Worm (Caenorhabditis elegans) whole organism, L1 larva: ENCODE results near the gene suca-1.

Experiments used
- C04F5.9 ChIP-seq: sonication (generic microtip); optimal IDR thresholded peaks from 2 replicates; lab custom pipeline; 2016; ENCODE audit warnings: missing genetic modification characterization, missing compliant biosample characterization
- C16A3.4 ChIP-seq: fragments of 150-350 bp; optimal IDR thresholded peaks from 2 replicates; lab custom pipeline; 2014; ENCODE audit warnings: missing biosample characterization, missing genetic modification characterization
- C34B4.2 ChIP-seq: sonication (generic microtip); optimal IDR thresholded peaks from 2 replicates; lab custom pipeline; 2017; ENCODE audit warnings: mild to moderate bottlenecking, missing genetic modification characterization, missing compliant biosample characterization
- F16B12.6 ChIP-seq: fragments of 150-350 bp; optimal IDR thresholded peaks from 2 replicates; lab custom pipeline; 2014; ENCODE audit warnings: missing biosample characterization, missing genetic modification characterization
- Y116A8C.19 ChIP-seq: sonication (generic microtip); optimal IDR thresholded peaks from 2 replicates; lab custom pipeline; 2016; ENCODE audit warnings: missing compliant biosample characterization, missing genetic modification characterization, borderline replicate concordance
- aly-2 ChIP-seq: fragments of 150-350 bp; optimal IDR thresholded peaks from 2 replicates; lab custom pipeline; 2014; ENCODE audit warnings: missing biosample characterization, missing genetic modification characterization
- ama-1 ChIP-seq: fragments of 150-350 bp; optimal IDR thresholded peaks from 2 replicates; lab custom pipeline; 2014
- blmp-1 ChIP-seq: fragments of 150-350 bp; optimal IDR thresholded peaks from 2 replicates; lab custom pipeline; 2014; ENCODE audit warnings: missing biosample characterization, missing genetic modification characterization
- ceh-8 ChIP-seq: fragments of 200-800 bp; sonication (Bioruptor generic); optimal IDR thresholded peaks from 2 replicates; lab custom pipeline; 2018; ENCODE audit warnings: mild to moderate bottlenecking, missing genetic modification characterization, moderate library complexity, missing compliant biosample characterization
- ceh-82 ChIP-seq, 3 experiments: fragments of 150-350 bp in 1 of 3; sonication (generic microtip) in 2 of 3; optimal IDR thresholded peaks; 2 replicates each; lab custom pipeline; 2014 to 2017; ENCODE audit warnings: missing biosample characterization in 3 of 3, missing genetic modification characterization in 3 of 3
- ceh-88 ChIP-seq: fragments of 200-800 bp; sonication (Bioruptor generic); IDR thresholded peaks from 2 replicates; pipeline ENCODE4 v1.3.6; 2022; ENCODE audit warnings: missing genetic modification characterization, missing compliant biosample characterization
- ces-1 ChIP-seq: fragments of 150-350 bp; optimal IDR thresholded peaks from 2 replicates; lab custom pipeline; 2014; ENCODE audit warnings: missing biosample characterization, missing genetic modification reagents, missing genetic modification characterization
- dsc-1 ChIP-seq: sonication (generic microtip); optimal IDR thresholded peaks from 2 replicates; lab custom pipeline; 2016; ENCODE audit warnings: mild to moderate bottlenecking, missing genetic modification characterization, missing compliant biosample characterization
- efl-1 ChIP-seq, 4 experiments: fragments of 150-350 bp; optimal IDR thresholded peaks in 3 of 4; peaks in 1 of 4; 1 replicate in 1 of 4; 2 replicates in 3 of 4; lab custom pipeline; 2014; ENCODE audit warnings: missing biosample characterization in 2 of 4, missing genetic modification characterization in 2 of 4, missing genetic modification reagents in 2 of 4
- efl-3 ChIP-seq: fragments of 200-800 bp; sonication (Bioruptor generic); optimal IDR thresholded peaks from 2 replicates; lab custom pipeline; 2018; ENCODE audit warnings: mild to moderate bottlenecking, missing genetic modification characterization, missing compliant biosample characterization
- elt-2 ChIP-seq: sonication (generic microtip); optimal IDR thresholded peaks from 2 replicates; lab custom pipeline; 2016; ENCODE audit warnings: missing genetic modification characterization, mild to moderate bottlenecking, inconsistent platforms, missing compliant biosample characterization, missing genetic modification reagents
- ets-5 ChIP-seq: fragments of 200-800 bp; sonication (Bioruptor generic); IDR thresholded peaks from 2 replicates; pipeline ENCODE4 v1.3.6; 2022; ENCODE audit warnings: missing genetic modification characterization, missing compliant biosample characterization
- fkh-8 ChIP-seq: sonication (generic microtip); optimal IDR thresholded peaks from 2 replicates; lab custom pipeline; 2016; ENCODE audit warnings: mild to moderate bottlenecking, missing genetic modification characterization, missing compliant biosample characterization
- fos-1 ChIP-seq: fragments of 150-350 bp; optimal IDR thresholded peaks from 2 replicates; lab custom pipeline; 2014; ENCODE audit warnings: missing biosample characterization, missing genetic modification characterization
- grh-1 ChIP-seq: fragments of 200-800 bp; sonication (Bioruptor generic); IDR thresholded peaks from 2 replicates; pipeline ENCODE4 v1.3.6; 2022; ENCODE audit warnings: missing genetic modification reagents, missing genetic modification characterization, missing compliant biosample characterization
- hlh-4 ChIP-seq: sonication (generic microtip); optimal IDR thresholded peaks from 2 replicates; lab custom pipeline; 2016; ENCODE audit warnings: mild to moderate bottlenecking, missing genetic modification characterization, missing compliant biosample characterization
- hpl-2 ChIP-seq: fragments of 150-350 bp; optimal IDR thresholded peaks from 2 replicates; lab custom pipeline; 2014; ENCODE audit warnings: missing biosample characterization, missing genetic modification reagents, missing genetic modification characterization
- lin-14 ChIP-seq: fragments of 200-800 bp; sonication (Bioruptor generic); optimal IDR thresholded peaks from 2 replicates; lab custom pipeline; 2018; ENCODE audit warnings: mild to moderate bottlenecking, missing genetic modification characterization, moderate library complexity, missing compliant biosample characterization
- lin-15B ChIP-seq: fragments of 150-350 bp; sonication (generic microtip); optimal IDR thresholded peaks from 3 replicates; lab custom pipeline; 2014; ENCODE audit warnings: missing biosample characterization, missing genetic modification characterization
- lin-35 ChIP-seq, 2 experiments: fragments of 150-350 bp; optimal IDR thresholded peaks; 2 replicates each; lab custom pipeline; 2014; ENCODE audit warnings: missing biosample characterization in 2 of 2, missing genetic modification characterization in 2 of 2, missing genetic modification reagents in 2 of 2
- mab-9 ChIP-seq: fragments of 200-800 bp; sonication (Bioruptor generic); IDR thresholded peaks from 2 replicates; pipeline ENCODE4 v1.3.6; 2022; ENCODE audit warnings: missing genetic modification reagents, missing genetic modification characterization, missing compliant biosample characterization
- mdl-1 ChIP-seq, 2 experiments: fragments of 150-350 bp; optimal IDR thresholded peaks; 2 replicates each; lab custom pipeline; 2014 to 2017; ENCODE audit warnings: missing biosample characterization in 2 of 2, missing genetic modification characterization in 2 of 2, inconsistent platforms in 1 of 2
- nhr-11 ChIP-seq: fragments of 150-350 bp; optimal IDR thresholded peaks from 2 replicates; lab custom pipeline; 2014; ENCODE audit warnings: missing biosample characterization, missing genetic modification characterization
- nhr-20 ChIP-seq: sonication (generic microtip); optimal IDR thresholded peaks from 2 replicates; lab custom pipeline; 2016; ENCODE audit warnings: mild to moderate bottlenecking, missing genetic modification characterization, missing compliant biosample characterization
- nhr-28 ChIP-seq: fragments of 150-350 bp; optimal IDR thresholded peaks from 2 replicates; lab custom pipeline; 2014; ENCODE audit warnings: missing biosample characterization, missing genetic modification characterization
- nhr-71 ChIP-seq: sonication (generic microtip); optimal IDR thresholded peaks from 2 replicates; lab custom pipeline; 2016; ENCODE audit warnings: mild to moderate bottlenecking, missing genetic modification characterization, moderate library complexity, missing compliant biosample characterization
- nhr-85 ChIP-seq: sonication (generic microtip); peaks from one replicate; lab custom pipeline; 2016; ENCODE audit warnings: missing genetic modification characterization, inconsistent platforms, missing compliant biosample characterization
- nhr-90 ChIP-seq: sonication (generic microtip); optimal IDR thresholded peaks from 2 replicates; lab custom pipeline; 2016; ENCODE audit warnings: mild to moderate bottlenecking, missing genetic modification characterization, missing compliant biosample characterization; ENCODE audit not compliant: poor library complexity
- pqm-1 ChIP-seq: sonication (generic microtip); optimal IDR thresholded peaks from 3 replicates; lab custom pipeline; 2017; ENCODE audit warnings: missing biosample characterization, missing genetic modification characterization
- rnt-1 ChIP-seq: sonication (generic microtip); optimal IDR thresholded peaks from 2 replicates; lab custom pipeline; 2016; ENCODE audit warnings: mild to moderate bottlenecking, missing genetic modification characterization, moderate library complexity, missing compliant biosample characterization
- sox-4 ChIP-seq: sonication (generic microtip); optimal IDR thresholded peaks from 2 replicates; lab custom pipeline; 2016; ENCODE audit warnings: missing genetic modification characterization, missing compliant biosample characterization
- tlp-1 ChIP-seq: fragments of 150-350 bp; optimal IDR thresholded peaks from 2 replicates; lab custom pipeline; 2014; ENCODE audit warnings: missing biosample characterization, missing genetic modification characterization
- unc-130 ChIP-seq: fragments of 150-350 bp; optimal IDR thresholded peaks from 2 replicates; lab custom pipeline; 2017; ENCODE audit warnings: missing biosample characterization, missing genetic modification characterization, inconsistent platforms
- unc-30 ChIP-seq: sonication (generic microtip); optimal IDR thresholded peaks from 2 replicates; lab custom pipeline; 2017; ENCODE audit warnings: missing biosample characterization, missing genetic modification characterization
- unc-62 ChIP-seq: fragments of 150-350 bp; optimal IDR thresholded peaks from 2 replicates; lab custom pipeline; 2014; ENCODE audit warnings: missing biosample characterization, missing genetic modification reagents, missing genetic modification characterization
- xbp-1 ChIP-seq: sonication (generic microtip); optimal IDR thresholded peaks from 2 replicates; lab custom pipeline; 2016; ENCODE audit warnings: missing genetic modification characterization, missing compliant biosample characterization
- zag-1 ChIP-seq: fragments of 150-350 bp; optimal IDR thresholded peaks from 2 replicates; lab custom pipeline; 2014; ENCODE audit warnings: missing biosample characterization, missing genetic modification characterization
- ztf-4 ChIP-seq: fragments of 150-350 bp; optimal IDR thresholded peaks from 2 replicates; lab custom pipeline; 2014; ENCODE audit warnings: missing biosample characterization, missing genetic modification characterization

suca-1 gene

DNA sequence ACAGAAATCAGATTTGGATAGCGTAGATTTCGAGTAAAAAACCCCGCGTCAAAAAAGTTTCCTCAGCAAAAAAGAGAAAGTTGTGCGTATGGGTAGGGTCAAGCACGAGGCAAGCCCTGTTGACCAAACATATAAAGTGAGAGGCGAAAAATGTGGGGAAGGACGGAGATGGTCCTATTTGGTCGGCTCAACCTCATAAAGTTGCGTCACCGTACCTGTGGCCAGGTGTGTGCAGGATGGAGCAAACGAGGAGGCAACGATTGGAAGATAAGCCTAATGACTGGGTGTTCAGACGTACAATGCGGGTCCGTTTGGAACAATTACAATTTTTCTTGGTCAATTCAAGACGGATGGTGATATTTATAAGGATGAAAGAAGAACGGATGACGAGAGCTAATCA lies 27.2 kb upstream of the suca-1 start:
- no peak for TF ChIP-seq ztf-4 (tag; lab: Kevin White, UChicago)
- TF ChIP-seq elt-2 (tag; lab: Kevin White, UChicago), result no peak
- no peak for TF ChIP-seq ceh-82 (tag; optimal IDR thresholded peaks at IDR 0.05; lab: Kevin White, UChicago)
- TF ChIP-seq pqm-1 (tag; lab: Kevin White, UChicago), result no peak
- TF ChIP-seq unc-30 (tag; lab: Kevin White, UChicago), result no peak
- no peak for TF ChIP-seq blmp-1 (tag; lab: Kevin White, UChicago)
- no peak for TF ChIP-seq ceh-8
- TF ChIP-seq fos-1, result no peak
- no peak for TF ChIP-seq ceh-88 (GFP tag; lab: Robert Waterston, UW)
- no peak for TF ChIP-seq unc-62 (GFP tag; lab: Kevin White, UChicago)
- no peak for TF ChIP-seq C34B4.2 (tag; lab: Kevin White, UChicago)
- no peak for TF ChIP-seq grh-1 (GFP tag; lab: Robert Waterston, UW)
- TF ChIP-seq fkh-8 (tag; lab: Kevin White, UChicago), result no peak

DNA sequence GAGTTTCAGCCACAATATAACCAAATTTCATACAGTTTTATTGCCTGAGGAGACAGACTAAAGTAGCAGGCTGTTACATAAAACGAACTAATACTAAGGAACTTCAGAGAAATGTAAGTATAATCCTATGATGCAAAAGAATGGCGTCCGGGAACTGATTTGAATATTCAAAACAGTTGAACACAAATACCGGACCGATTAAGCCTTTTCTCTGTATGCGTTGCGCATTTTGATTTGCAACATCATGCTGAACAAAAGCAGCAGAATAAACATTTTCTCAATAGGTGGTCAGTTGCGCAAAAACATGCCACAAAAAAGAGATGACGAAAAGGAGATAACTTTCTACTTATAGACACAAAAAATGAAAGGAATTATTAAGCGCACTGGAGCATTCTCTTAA lies 24.1 kb upstream of the suca-1 start:
- no peak for TF ChIP-seq lin-35 (GFP tag; optimal IDR thresholded peaks at IDR 0.05; lab: Kevin White, UChicago)
- TF ChIP-seq dsc-1 (tag; lab: Kevin White, UChicago), result no peak
- TF ChIP-seq F16B12.6 (tag; lab: Kevin White, UChicago), result no peak

DNA sequence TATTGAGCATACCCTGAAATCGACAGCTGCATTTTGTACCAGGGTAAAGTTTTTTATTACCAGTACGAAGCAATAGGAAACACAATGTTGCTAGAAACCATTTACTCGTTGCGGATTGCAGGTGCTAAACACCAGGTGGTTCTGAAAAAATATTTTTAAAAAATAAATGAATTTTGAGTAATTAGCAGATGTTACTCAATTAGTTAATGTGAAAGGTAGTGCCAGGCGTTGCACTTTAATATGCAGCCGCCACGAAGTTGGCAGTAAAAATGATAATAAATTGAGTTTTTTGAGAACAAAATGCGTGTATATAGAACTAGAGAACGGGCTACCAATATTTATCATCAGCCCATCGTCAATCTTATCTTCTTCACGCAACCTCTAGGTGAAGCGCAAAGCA lies 19.7 kb upstream of the suca-1 start, which contains the start of gene nstp-9:
nstp-9 (minus strand) TSS at position 101 of the 400 bp plus-strand sequence.
- TF ChIP-seq hlh-4 (tag; lab: Kevin White, UChicago) (peak; percentile 81), unc-30 (tag; lab: Kevin White, UChicago) (no peak), aly-2 (tag; lab: Kevin White, UChicago) (no peak), mab-9 (no peak), efl-1 (optimal IDR thresholded peaks at IDR 0.05; lab: Kevin White, UChicago) (no peak), efl-1 (GFP tag; optimal IDR thresholded peaks at IDR 0.05 in 1 of 2; lab: Kevin White, UChicago) (peak in 1 of 2 experiments; percentile 12)

DNA sequence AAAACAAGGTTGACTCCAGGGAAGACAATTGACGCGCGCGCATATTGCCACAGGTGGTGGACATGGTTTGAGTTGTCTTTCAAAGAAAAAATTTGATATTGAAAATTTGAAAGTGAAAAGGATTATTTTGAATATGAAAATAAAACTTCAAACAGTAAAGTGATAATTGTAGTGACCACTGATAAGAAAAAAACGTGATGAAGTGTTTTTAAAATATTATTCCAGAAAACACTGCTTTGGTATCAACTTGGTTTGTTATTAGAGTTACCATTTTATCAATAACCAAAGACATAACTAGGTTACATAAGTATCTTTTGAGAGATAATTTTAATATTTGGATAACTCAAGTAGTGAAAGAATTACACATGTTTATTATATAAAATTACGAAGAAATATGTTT lies 16.3 kb upstream of the suca-1 start:
- TF ChIP-seq elt-2 (tag; lab: Kevin White, UChicago) (peak; percentile 43), nhr-28 (tag; lab: Kevin White, UChicago) (no peak)

DNA sequence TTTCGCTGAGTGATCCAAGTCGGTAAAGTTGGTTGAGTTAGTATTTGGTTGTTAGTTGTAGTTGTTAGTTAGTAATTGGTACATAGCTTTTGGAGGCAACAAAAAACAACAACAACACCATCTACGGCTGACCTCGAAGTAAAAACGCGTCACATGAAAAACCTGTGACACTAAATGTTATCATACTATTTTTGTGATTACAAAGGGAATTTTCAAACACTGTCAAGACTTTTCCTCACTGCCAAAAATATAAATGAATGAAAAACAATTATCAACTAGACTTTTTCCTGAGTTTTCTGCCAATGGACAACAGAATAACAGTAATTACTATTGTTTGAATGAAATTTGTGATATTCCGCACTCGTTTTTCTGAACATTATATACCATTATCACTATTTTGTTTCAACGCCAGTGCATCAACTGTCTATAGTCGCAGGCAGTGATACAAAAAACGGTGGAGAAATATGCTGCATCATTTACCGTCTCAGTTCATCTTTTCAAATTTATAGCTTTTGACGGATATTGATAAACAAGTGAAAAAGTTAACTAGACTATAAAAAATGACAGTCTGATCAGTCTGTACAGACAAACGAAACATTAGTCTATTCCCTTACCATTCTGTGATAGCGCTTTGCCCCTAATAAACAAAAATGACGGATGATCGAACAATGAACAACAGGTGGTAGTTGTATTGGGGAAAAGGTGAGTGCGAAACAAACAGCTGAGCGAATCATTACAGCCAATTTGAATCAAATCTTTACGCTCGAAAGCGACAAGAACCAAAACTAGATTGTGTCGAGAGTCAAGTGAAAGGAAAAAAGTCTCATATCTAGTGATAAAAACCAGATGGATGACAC lies 14.7 kb upstream of the suca-1 start:
- TF ChIP-seq C04F5.9 (tag; lab: Kevin White, UChicago), result no peak
- TF ChIP-seq zag-1, result no peak
- TF ChIP-seq nhr-11 (tag; lab: Kevin White, UChicago), result no peak
- no peak for TF ChIP-seq Y116A8C.19 (tag; lab: Kevin White, UChicago)
- no peak for TF ChIP-seq unc-30 (tag; lab: Kevin White, UChicago)
- TF ChIP-seq lin-35 (GFP tag; optimal IDR thresholded peaks at IDR 0.05; lab: Kevin White, UChicago), result peak in 1 of 2 experiments; percentile 17
- no peak for TF ChIP-seq C16A3.4 (tag; lab: Kevin White, UChicago)
- TF ChIP-seq tlp-1 (tag; lab: Kevin White, UChicago), result no peak
- no peak for TF ChIP-seq nhr-90
- no peak for TF ChIP-seq F16B12.6 (tag; lab: Kevin White, UChicago)
- no peak for TF ChIP-seq ces-1 (GFP tag; lab: Kevin White, UChicago)
- TF ChIP-seq mdl-1 (tag; optimal IDR thresholded peaks at IDR 0.05; lab: Kevin White, UChicago), result no peak
- peak; percentile 83 for TF ChIP-seq nhr-85 (tag; lab: Kevin White, UChicago)
- no peak for TF ChIP-seq xbp-1 (tag; lab: Kevin White, UChicago)
- no peak for TF ChIP-seq ama-1
- no peak for TF ChIP-seq hpl-2
- peak; percentile 8 for TF ChIP-seq nhr-71
- no peak for TF ChIP-seq rnt-1
- no peak for TF ChIP-seq sox-4 (tag; lab: Kevin White, UChicago)
- peak; percentile 53 for TF ChIP-seq nhr-20 (tag; lab: Kevin White, UChicago)
- peak; percentile 12 for TF ChIP-seq blmp-1 (tag; lab: Kevin White, UChicago)
- TF ChIP-seq elt-2 (tag; lab: Kevin White, UChicago), result peak; percentile 66
- peak; percentile 26 for TF ChIP-seq lin-14 (GFP tag; lab: Kevin White, UChicago)
- TF ChIP-seq lin-15B (tag; lab: Kevin White, UChicago), result no peak
- TF ChIP-seq unc-130 (tag; lab: Kevin White, UChicago), result no peak
- TF ChIP-seq efl-3, result no peak
- no peak for TF ChIP-seq ztf-4 (tag; lab: Kevin White, UChicago)
- TF ChIP-seq ets-5 (GFP tag; lab: Robert Waterston, UW), result no peak
